Fruit fly (Drosophila melanogaster) whole organism, wandering third instar larva: ENCODE data around the gene CG15370.

Experiments
- CG9705 ChIP-seq: fragments of 200-800 bp; sonication (Bioruptor generic); optimal IDR thresholded peaks from 2 replicates; lab custom pipeline; 2018; ENCODE audit warnings: missing biosample characterization, mild to moderate bottlenecking, missing genetic modification characterization
- HLH106 ChIP-seq: fragments of 200-800 bp; optimal IDR thresholded peaks from 3 replicates; lab custom pipeline; 2019; ENCODE audit warnings: missing biosample characterization, mild to moderate bottlenecking, missing genetic modification characterization, moderate library complexity
- Hnf4 ChIP-seq: fragments of 200-800 bp; sonication (Bioruptor generic); optimal IDR thresholded peaks from 2 replicates; lab custom pipeline; 2016; ENCODE audit warnings: missing biosample characterization, mild to moderate bottlenecking, missing genetic modification characterization
- Myc ChIP-seq: fragments of >200 bp; optimal IDR thresholded peaks from 2 replicates; lab custom pipeline; 2017
- N ChIP-seq: fragments of >200 bp; optimal IDR thresholded peaks from 2 replicates; lab custom pipeline; 2018; ENCODE audit warnings: missing biosample characterization, missing external identifiers, missing genetic modification characterization
- Rel ChIP-seq, 2 experiments: fragments of 200-800 bp; sonication (Bioruptor generic) in 1 of 2; optimal IDR thresholded peaks; 2 replicates in 1 of 2; 3 replicates in 1 of 2; lab custom pipeline; 2016 to 2019; ENCODE audit warnings: mild to moderate bottlenecking in 2 of 2, missing biosample characterization in 2 of 2, missing genetic modification characterization in 2 of 2, moderate library complexity in 1 of 2
- brk ChIP-seq: fragments of 200-800 bp; sonication (Bioruptor generic); optimal IDR thresholded peaks from 2 replicates; lab custom pipeline; 2016; ENCODE audit warnings: missing biosample characterization, mild to moderate bottlenecking, missing genetic modification characterization
- pan ChIP-seq: fragments of >200 bp; optimal IDR thresholded peaks from 2 replicates; lab custom pipeline; 2017
- psq ChIP-seq: fragments of 200-800 bp; sonication (Bioruptor generic); optimal IDR thresholded peaks from 3 replicates; lab custom pipeline; 2017; ENCODE audit warnings: missing biosample characterization, mild to moderate bottlenecking, missing genetic modification characterization, moderate library complexity
- rgr ChIP-seq: fragments of 200-800 bp; sonication (Bioruptor generic); optimal IDR thresholded peaks from 3 replicates; lab custom pipeline; 2016; ENCODE audit warnings: missing biosample characterization, mild to moderate bottlenecking, missing genetic modification characterization
- sv ChIP-seq: fragments of 200-800 bp; sonication (Bioruptor generic); optimal IDR thresholded peaks from 3 replicates; lab custom pipeline; 2016; ENCODE audit warnings: missing biosample characterization, missing genetic modification characterization
- usp ChIP-seq: fragments of >200 bp; optimal IDR thresholded peaks from 2 replicates; lab custom pipeline; 2017; ENCODE audit warnings: missing biosample characterization, missing genetic modification characterization
- woc ChIP-seq: sonication (Bioruptor generic); optimal IDR thresholded peaks from 2 replicates; lab custom pipeline; 2016; ENCODE audit warnings: missing biosample characterization, mild to moderate bottlenecking, missing genetic modification characterization

- no peak for TF ChIP-seq HLH106 (tag; lab: Kevin White, UChicago)
- TF ChIP-seq Myc = no peak
- no peak for TF ChIP-seq rgr (GFP tag; lab: Kevin White, UChicago)
- TF ChIP-seq woc (GFP tag; lab: Kevin White, UChicago) = no peak
- TF ChIP-seq usp (GFP tag; lab: Kevin White, UChicago) = no peak
- TF ChIP-seq N (GFP tag; lab: Kevin White, UChicago) = no peak
- no peak for TF ChIP-seq pan (lab: Kevin White, UChicago)
- TF ChIP-seq CG9705 = no peak
- no peak for TF ChIP-seq psq (GFP tag; lab: Kevin White, UChicago)
- no peak for TF ChIP-seq Hnf4
- TF ChIP-seq Rel (GFP tag; optimal IDR thresholded peaks at IDR 0.05; lab: Kevin White, UChicago) = no peak
- no peak for TF ChIP-seq Rel (tag; optimal IDR thresholded peaks at IDR 0.05; lab: Kevin White, UChicago)
- TF ChIP-seq sv (GFP tag; lab: Kevin White, UChicago) = no peak
- TF ChIP-seq brk = no peak
Observed at dm6 chrX:9236485-9236884, 11.2 kb downstream of the CG15370 start, which contains the start of gene Ir8a.
